Worm (Caenorhabditis elegans) whole organism, young adult: ENCODE measurements around the gene pals-22.

Source experiments
- B0261.1 ChIP-seq: sonication (generic microtip); optimal IDR thresholded peaks from 2 replicates; lab custom pipeline; 2016; ENCODE audit warnings: mild to moderate bottlenecking, missing genetic modification characterization, moderate library complexity, missing compliant biosample characterization
- B0336.3 ChIP-seq: fragments of 200-800 bp; sonication (Bioruptor generic); IDR thresholded peaks from 2 replicates; pipeline ENCODE4 v1.3.6; 2022; ENCODE audit warnings: missing genetic modification characterization, missing compliant biosample characterization
- F33H1.4 ChIP-seq: fragments of 200-800 bp; sonication (Bioruptor generic); IDR thresholded peaks from 2 replicates; pipeline ENCODE4 v1.3.6; 2022; ENCODE audit warnings: missing genetic modification reagents, missing genetic modification characterization, missing compliant biosample characterization
- dpl-1 ChIP-seq: fragments of 150-350 bp; optimal IDR thresholded peaks from 2 replicates; lab custom pipeline; 2014; ENCODE audit warnings: missing biosample characterization, missing genetic modification reagents, missing genetic modification characterization
- egrh-3 ChIP-seq: fragments of 200-800 bp; sonication (Bioruptor generic); IDR thresholded peaks from 2 replicates; pipeline ENCODE4 v1.3.6; 2022; ENCODE audit warnings: missing genetic modification reagents, missing genetic modification characterization, missing compliant biosample characterization
- ets-4 ChIP-seq: fragments of 200-800 bp; sonication (Bioruptor generic); optimal IDR thresholded peaks from 2 replicates; lab custom pipeline; 2018; ENCODE audit warnings: mild to moderate bottlenecking, missing genetic modification characterization, missing compliant biosample characterization
- lin-54 ChIP-seq: fragments of 200-800 bp; sonication (Bioruptor generic); optimal IDR thresholded peaks from 2 replicates; lab custom pipeline; 2018; ENCODE audit warnings: mild to moderate bottlenecking, missing genetic modification characterization, missing compliant biosample characterization
- pha-4 ChIP-seq: fragments of 150-350 bp; sonication (generic microtip); optimal IDR thresholded peaks from 2 replicates; lab custom pipeline; 2014; ENCODE audit warnings: missing biosample characterization, missing genetic modification reagents, missing genetic modification characterization
- rcor-1 ChIP-seq: fragments of 200-800 bp; sonication (Bioruptor generic); IDR thresholded peaks from 2 replicates; pipeline ENCODE4 v1.3.6; 2022; ENCODE audit warnings: missing genetic modification reagents, missing genetic modification characterization, missing compliant biosample characterization
- repo-1 ChIP-seq: sonication (generic microtip); optimal IDR thresholded peaks from 2 replicates; lab custom pipeline; 2017; ENCODE audit warnings: mild to moderate bottlenecking, missing genetic modification characterization, missing compliant biosample characterization
- snpc-3.4 ChIP-seq: sonication (generic microtip); optimal IDR thresholded peaks from 2 replicates; lab custom pipeline; 2017; ENCODE audit warnings: missing genetic modification characterization, mild to moderate bottlenecking, missing compliant biosample characterization, antibody characterized with exemption, moderate library complexity, missing genotype, missing genetic modification reagents

DNA sequence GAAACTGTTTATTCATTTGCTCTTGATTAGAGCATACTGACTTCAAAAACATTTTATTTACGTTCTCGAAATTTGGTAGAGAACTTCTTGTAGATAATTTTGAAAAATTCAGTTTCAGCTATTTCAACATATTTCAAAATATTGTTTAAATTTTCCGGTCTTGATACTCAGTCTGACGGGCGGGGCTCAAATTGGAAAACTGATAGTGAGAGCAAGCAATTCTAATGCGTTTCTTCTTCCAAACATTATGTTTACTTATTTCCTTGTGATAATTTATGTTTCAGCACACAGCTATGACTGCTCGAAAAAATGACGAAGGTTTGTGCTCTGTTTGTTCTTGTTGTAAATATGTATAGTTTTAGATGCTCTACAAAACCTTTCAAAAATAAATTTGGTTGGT is 12.0 kb upstream of the pals-22 start, which contains the start of gene pals-24:
- TF ChIP-seq egrh-3 (GFP tag; lab: Robert Waterston, UW) (no peak), repo-1 (tag; lab: Kevin White, UChicago) (no peak), snpc-3.4 (no peak), rcor-1 (GFP tag; lab: Robert Waterston, UW) (no peak), pha-4 (tag; lab: Kevin White, UChicago) (peak; percentile 16), ets-4 (GFP tag; lab: Kevin White, UChicago) (no peak), F33H1.4 (no peak), B0261.1 (tag; lab: Kevin White, UChicago) (no peak), lin-54 (GFP tag; lab: Kevin White, UChicago) (no peak), dpl-1 (GFP tag; lab: Kevin White, UChicago) (no peak), B0336.3 (GFP tag; lab: Robert Waterston, UW) (no peak)
